Worm (Caenorhabditis elegans): ENCODE measurements around the gene tat-1.

The tat-1 gene

ce11 chrIII:12445991-12446502 lies 24.5 kb upstream of the tat-1 start, which contains the start of gene Y49E10.18:
TSS of gene Y49E10.18 (minus strand) at chrIII:12446106.
- no peak for TF ChIP-seq ceh-2 (tag; optimal IDR thresholded peaks at IDR 0.05)
- TF ChIP-seq ceh-9 (tag; optimal IDR thresholded peaks at IDR 0.05): no peak

ce11 chrIII:12445223-12445622 lies 23.7 kb upstream of the tat-1 start:
- TF ChIP-seq pqm-1 (tag; optimal IDR thresholded peaks at IDR 0.05) (no peak), nhr-11 (tag; optimal IDR thresholded peaks at IDR 0.05) (no peak), nhr-232 (tag; optimal IDR thresholded peaks at IDR 0.05) (no peak), ceh-14 (tag; optimal IDR thresholded peaks at IDR 0.05) (no peak), C38D4.7 (GFP tag; optimal IDR thresholded peaks at IDR 0.05) (no peak), F13H6.1 (tag; optimal IDR thresholded peaks at IDR 0.05) (no peak), fax-1 (tag; optimal IDR thresholded peaks at IDR 0.05) (no peak), ceh-34 (tag; optimal IDR thresholded peaks at IDR 0.05) (no peak), fkh-10 (GFP tag; optimal IDR thresholded peaks at IDR 0.05) (no peak), ceh-19 (GFP tag; optimal IDR thresholded peaks at IDR 0.05) (no peak), lim-6 (tag; optimal IDR thresholded peaks at IDR 0.05) (no peak), ceh-48 (tag; optimal IDR thresholded peaks at IDR 0.05) (no peak), pha-2 (tag; optimal IDR thresholded peaks at IDR 0.05) (no peak), ceh-18 (tag; optimal IDR thresholded peaks at IDR 0.05) (no peak)

ce11 chrIII:12443880-12444279 lies 22.4 kb upstream of the tat-1 start:
- TF ChIP-seq unc-86 (tag; optimal IDR thresholded peaks at IDR 0.05) (no peak), nfya-1 (tag; optimal IDR thresholded peaks at IDR 0.05) (peak; percentile 64), sox-4 (tag; optimal IDR thresholded peaks at IDR 0.05) (no peak)

- TF ChIP-seq rnt-1 (tag; optimal IDR thresholded peaks at IDR 0.05) (no peak), ceh-14 (tag; optimal IDR thresholded peaks at IDR 0.05) (no peak), ets-4 (tag; optimal IDR thresholded peaks at IDR 0.05) (no peak), hlh-6 (tag; optimal IDR thresholded peaks at IDR 0.05) (no peak), ceh-2 (tag; optimal IDR thresholded peaks at IDR 0.05) (no peak), ceh-34 (tag; optimal IDR thresholded peaks at IDR 0.05) (no peak), pat-9 (tag; optimal IDR thresholded peaks at IDR 0.05) (no peak), ceh-30 (tag; optimal IDR thresholded peaks at IDR 0.05) (no peak), fkh-10 (GFP tag; optimal IDR thresholded peaks at IDR 0.05) (no peak), dve-1 (tag; optimal IDR thresholded peaks at IDR 0.05) (no peak), C08G9.2 (tag; optimal IDR thresholded peaks at IDR 0.05) (no peak)
These were observed 17.5 kb upstream of the tat-1 start for ce11 chrIII:12439056-12439455.

ce11 chrIII:12437020-12437419 lies 15.5 kb upstream of the tat-1 start:
- TF ChIP-seq sox-2 (GFP tag; IDR thresholded peaks at IDR 0.05) (no peak), F13H6.1 (tag; optimal IDR thresholded peaks at IDR 0.05) (no peak)

- TF ChIP-seq pax-1 (tag; optimal IDR thresholded peaks at IDR 0.05) (no peak), ceh-30 (tag; optimal IDR thresholded peaks at IDR 0.05) (no peak), sox-2 (GFP tag; IDR thresholded peaks at IDR 0.05) (no peak), nhr-232 (tag; optimal IDR thresholded peaks at IDR 0.05) (no peak), Y22D7AL.16 (tag; optimal IDR thresholded peaks at IDR 0.05) (no peak), ceh-24 (tag; optimal IDR thresholded peaks at IDR 0.05) (no peak), zip-5 (tag; optimal IDR thresholded peaks at IDR 0.05) (no peak), F13H6.1 (tag; optimal IDR thresholded peaks at IDR 0.05) (no peak), pha-2 (tag; optimal IDR thresholded peaks at IDR 0.05) (no peak), ceh-48 (tag; optimal IDR thresholded peaks at IDR 0.05) (no peak), ceh-9 (tag; optimal IDR thresholded peaks at IDR 0.05) (no peak), ref-2 (tag; optimal IDR thresholded peaks at IDR 0.05) (no peak)
These were observed 14.7 kb upstream of the tat-1 start, which contains the start of gene fbxa-218 for ce11 chrIII:12436215-12436614. TSS of gene fbxa-218 (plus strand) at chrIII:12436515.

Measured in whole organism, late embryonic.